Worm (Caenorhabditis elegans) whole organism, mixed stage, embryonic: Measurements from ENCODE around the gene dnj-25.

Experiments used
- elt-3 ChIP-seq: fragments of 150-350 bp; optimal IDR thresholded peaks from 2 replicates; lab custom pipeline; 2014; ENCODE audit warnings: missing biosample characterization, missing genetic modification characterization
- flh-1 ChIP-seq: fragments of 200-800 bp; sonication (Bioruptor generic); optimal IDR thresholded peaks from 2 replicates; lab custom pipeline; 2018; ENCODE audit warnings: mild to moderate bottlenecking, missing genetic modification characterization, moderate library complexity, missing compliant biosample characterization
- nhr-237 ChIP-seq: fragments of 150-350 bp; optimal IDR thresholded peaks from 2 replicates; lab custom pipeline; 2014; ENCODE audit warnings: missing biosample characterization, missing genetic modification characterization
- nhr-28 ChIP-seq: fragments of 150-350 bp; optimal IDR thresholded peaks from 2 replicates; lab custom pipeline; 2014; ENCODE audit warnings: missing biosample characterization, missing genetic modification characterization
- nhr-76 ChIP-seq: sonication (generic microtip); optimal IDR thresholded peaks from 2 replicates; lab custom pipeline; 2017; ENCODE audit warnings: missing biosample characterization, missing genetic modification characterization
- pha-4 ChIP-seq: fragments of 150-350 bp; optimal IDR thresholded peaks from 2 replicates; lab custom pipeline; 2018; ENCODE audit warnings: missing biosample characterization, missing genetic modification reagents, missing genetic modification characterization
- snpc-4 ChIP-seq: fragments of 150-350 bp; optimal IDR thresholded peaks from 2 replicates; lab custom pipeline; 2014; ENCODE audit warnings: missing biosample characterization, missing genetic modification characterization
- sptf-1 ChIP-seq: sonication (generic microtip); optimal IDR thresholded peaks from 2 replicates; lab custom pipeline; 2017; ENCODE audit warnings: mild to moderate bottlenecking, missing genetic modification characterization, moderate library complexity, missing compliant biosample characterization
- unc-120 ChIP-seq: sonication (generic microtip); optimal IDR thresholded peaks from 2 replicates; lab custom pipeline; 2017; ENCODE audit warnings: missing genetic modification characterization, missing compliant biosample characterization; ENCODE audit not compliant: poor library complexity, severe bottlenecking
- unc-39 ChIP-seq: fragments of 150-350 bp; optimal IDR thresholded peaks from 2 replicates; lab custom pipeline; 2014; ENCODE audit warnings: missing biosample characterization, missing genetic modification characterization
- unc-62 ChIP-seq: fragments of 150-350 bp; optimal IDR thresholded peaks from 2 replicates; lab custom pipeline; 2014; ENCODE audit warnings: missing biosample characterization, missing genetic modification reagents, missing genetic modification characterization
- ztf-11 ChIP-seq: fragments of 150-350 bp; optimal IDR thresholded peaks from 2 replicates; lab custom pipeline; 2014; ENCODE audit warnings: missing biosample characterization, missing genetic modification characterization

ce11 chrV:20780400-20780799 lies 36.3 kb upstream of the dnj-25 start, which contains the start of gene hif-1:
- TF ChIP-seq nhr-28 (tag; lab: Kevin White, UChicago), result no peak
- TF ChIP-seq elt-3 (tag; lab: Kevin White, UChicago), result no peak
- no peak for TF ChIP-seq unc-62 (GFP tag; lab: Kevin White, UChicago)
- TF ChIP-seq unc-39 (tag; lab: Kevin White, UChicago), result no peak
- no peak for TF ChIP-seq nhr-76 (tag; lab: Kevin White, UChicago)
- TF ChIP-seq nhr-237 (tag; lab: Kevin White, UChicago), result no peak
- no peak for TF ChIP-seq snpc-4
- no peak for TF ChIP-seq flh-1 (GFP tag; lab: Kevin White, UChicago)
- no peak for TF ChIP-seq sptf-1 (tag; lab: Kevin White, UChicago)
- no peak for TF ChIP-seq ztf-11
- no peak for TF ChIP-seq unc-120 (tag; lab: Kevin White, UChicago)
- no peak for TF ChIP-seq pha-4 (tag; lab: Kevin White, UChicago)
